Fruit fly (Drosophila melanogaster): ENCODE data around the gene prc.

- TF ChIP-seq ham (GFP tag; IDR thresholded peaks at IDR 0.05) (no peak), Hand (GFP tag; optimal IDR thresholded peaks at IDR 0.05) (no peak), CG17568 (GFP tag; optimal IDR thresholded peaks at IDR 0.05) (no peak), CG11504 (tag; optimal IDR thresholded peaks at IDR 0.05) (no peak), HmgD (GFP tag; optimal IDR thresholded peaks at IDR 0.05) (no peak), tx (GFP tag; optimal IDR thresholded peaks at IDR 0.05) (no peak), CG34224 (GFP tag; IDR thresholded peaks at IDR 0.05; ENCODE audit: partially characterized antibody) (no peak), Bgb (GFP tag; IDR thresholded peaks at IDR 0.05; ENCODE audit: partially characterized antibody) (no peak)
Observed at dm6 chr3L:11947357-11947756, 18.6 kb downstream of the prc start, which contains the start of gene CG7252.

Data from whole organism, embryonic.